Fruit fly (Drosophila melanogaster) whole organism, prepupa: ENCODE data around the gene CG43391.

Experiments
- CG6792 ChIP-seq: fragments of 200-800 bp; sonication (Bioruptor generic); optimal IDR thresholded peaks from 3 replicates; lab custom pipeline; 2016; ENCODE audit warnings: missing biosample characterization, missing genetic modification characterization
- CG6854 ChIP-seq: fragments of 200-800 bp; sonication (Bioruptor generic); optimal IDR thresholded peaks from 2 replicates; lab custom pipeline; 2017; ENCODE audit warnings: missing biosample characterization, mild to moderate bottlenecking, missing genetic modification characterization

DNA sequence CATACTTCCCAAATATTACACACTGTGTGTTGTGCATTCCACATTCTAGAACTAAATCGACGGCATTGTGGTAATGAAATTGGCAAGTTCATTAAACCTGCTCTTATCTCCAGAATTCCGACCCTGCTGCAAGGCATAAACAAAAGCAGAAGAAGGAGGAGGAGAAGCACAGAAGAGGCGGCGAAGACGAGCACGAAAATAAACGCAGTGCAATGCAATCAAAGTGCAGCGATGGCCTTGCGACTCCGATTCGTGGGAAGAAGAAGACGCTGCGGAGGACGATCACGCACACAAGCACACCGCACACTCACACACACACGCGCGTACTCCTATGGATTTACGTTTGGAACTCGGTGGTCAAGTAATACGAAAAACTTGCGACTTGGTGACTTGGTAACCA lies 19.9 kb downstream of the CG43391 start:
- TF ChIP-seq CG6792 (GFP tag; lab: Kevin White, UChicago) (no peak), CG6854 (GFP tag; lab: Kevin White, UChicago) (no peak)
